Worm (Caenorhabditis elegans): ENCODE measurements around the gene C18E9.2.

C18E9.2 gene

ce11 chrII:8987962-8988361 lies 23.2 kb downstream of the C18E9.2 start, which contains the start of gene C18E9.8:
TSS of gene C18E9.8 (minus strand) at chrII:8988062.
- no peak for TF ChIP-seq unc-62 (GFP tag; optimal IDR thresholded peaks at IDR 0.05)

DNA sequence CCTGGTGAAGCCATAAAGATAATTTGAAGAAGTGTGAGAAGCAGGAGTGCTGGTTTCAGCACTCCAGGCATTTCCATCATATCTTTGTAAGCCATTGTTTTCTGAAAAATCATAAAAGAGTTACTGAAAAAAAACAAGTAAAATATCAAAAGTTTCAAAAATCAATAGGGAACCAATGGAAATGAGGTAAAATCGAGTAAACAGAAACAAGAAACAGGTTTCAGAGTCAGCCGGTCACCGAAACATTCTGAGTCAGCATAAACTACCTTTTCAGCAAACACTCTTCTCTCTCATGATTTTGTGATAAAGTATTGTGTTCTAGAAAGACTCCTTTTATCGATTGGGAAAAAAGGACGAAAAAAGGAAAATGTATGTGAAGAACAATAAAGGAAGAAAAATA lies 24.6 kb downstream of the C18E9.2 start, which contains the start of gene C18E9.9:
Gene C18E9.9 (minus strand): TSS at position 101 of the 400 bp plus-strand sequence.
- no peak for TF ChIP-seq unc-62 (GFP tag; optimal IDR thresholded peaks at IDR 0.05)

DNA sequence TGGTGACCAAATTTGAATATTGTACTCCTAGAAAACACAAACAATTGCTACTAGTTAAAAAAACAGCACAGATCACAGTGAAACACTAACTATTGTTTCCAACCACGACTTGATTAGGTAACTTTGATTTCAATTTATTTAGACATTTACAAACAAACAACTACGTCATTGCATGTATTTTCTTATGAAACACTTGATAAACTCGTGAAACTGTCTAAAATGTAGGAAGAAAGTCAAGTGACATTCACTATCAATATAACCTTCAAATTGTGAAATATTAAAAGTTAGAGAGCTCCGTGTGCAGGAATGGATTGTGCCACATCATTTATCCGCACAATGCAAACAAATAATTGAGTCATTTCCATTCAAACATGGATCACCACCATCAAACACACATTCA lies 25.5 kb downstream of the C18E9.2 start:
- no peak for TF ChIP-seq unc-62 (GFP tag; optimal IDR thresholded peaks at IDR 0.05)

- no peak for TF ChIP-seq unc-62 (GFP tag; optimal IDR thresholded peaks at IDR 0.05)
Measured at ce11 chrII:8991602-8992001, 26.8 kb downstream of the C18E9.2 start.

- TF ChIP-seq unc-62 (GFP tag; optimal IDR thresholded peaks at IDR 0.05) = no peak
Measured at ce11 chrII:8992780-8993179, 28.0 kb downstream of the C18E9.2 start, which contains the start of gene ooc-5. TSS of gene ooc-5 (plus strand) at chrII:8993160.

ce11 chrII:8994336-8994735 lies 29.5 kb downstream of the C18E9.2 start, which contains the start of gene F44G4.1:
TSS of gene F44G4.1 (plus strand) at chrII:8994636.
- no peak for TF ChIP-seq unc-62 (GFP tag; optimal IDR thresholded peaks at IDR 0.05)

DNA sequence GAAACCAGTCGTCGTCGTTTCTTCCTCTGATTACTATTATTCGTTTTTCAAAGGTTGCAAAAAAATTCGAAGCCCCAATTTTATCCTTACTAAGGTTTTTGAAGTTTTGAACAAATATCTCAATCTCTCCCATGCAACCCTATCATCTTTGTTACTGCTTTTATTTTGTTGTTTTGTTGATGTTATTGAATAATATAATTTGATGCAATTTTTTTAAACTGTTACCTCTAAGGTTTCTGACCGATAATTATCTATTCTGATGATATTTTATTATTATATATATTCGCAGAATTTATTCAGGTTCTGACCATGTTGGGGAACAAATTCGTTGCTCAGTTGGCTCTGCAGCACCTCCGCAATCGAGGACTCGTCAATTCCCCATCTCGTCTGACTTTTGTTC lies 31.3 kb downstream of the C18E9.2 start, which contains the start of gene ndub-2:
Gene ndub-2 (plus strand): TSS at position 301 of the 400 bp plus-strand sequence.
- no peak for TF ChIP-seq unc-62 (GFP tag; optimal IDR thresholded peaks at IDR 0.05)

ce11 chrII:8997479-8997878 lies 32.7 kb downstream of the C18E9.2 start, which contains the start of the genes F44G4.3 and tdp-1:
TSS of gene F44G4.3 (minus strand) at chrII:8997662.
TSS of gene tdp-1 (plus strand) at chrII:8997825.
- no peak for TF ChIP-seq unc-62 (GFP tag; optimal IDR thresholded peaks at IDR 0.05)

DNA sequence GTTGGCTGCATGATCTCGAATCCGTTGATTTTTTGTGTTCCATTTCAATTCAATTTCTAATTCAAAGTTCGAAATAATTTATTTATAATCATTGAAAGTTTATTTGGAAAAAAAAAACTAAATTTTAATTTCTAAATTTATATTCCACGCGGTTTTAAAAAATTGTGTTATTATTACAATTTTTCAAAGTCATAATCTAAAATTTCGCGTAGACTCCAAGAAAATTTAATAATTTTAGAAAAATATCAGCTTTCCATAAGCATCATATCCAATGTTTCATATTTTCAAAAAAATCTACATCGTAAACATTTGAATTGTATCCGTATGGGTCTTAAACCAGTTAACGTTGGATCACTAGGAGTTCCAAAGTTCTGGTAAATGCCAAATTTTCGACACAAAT lies 35.5 kb downstream of the C18E9.2 start, which contains the start of gene F44G4.5:
Gene F44G4.5 (minus strand): TSS at position 101 of the 400 bp plus-strand sequence.
- TF ChIP-seq unc-62 (GFP tag; optimal IDR thresholded peaks at IDR 0.05) = no peak

ce11 chrII:9001743-9002222 lies 37.0 kb downstream of the C18E9.2 start, which contains the start of gene F44G4.6:
TSS of gene F44G4.6 (minus strand) at chrII:9001793.
- no peak for TF ChIP-seq unc-62 (GFP tag; optimal IDR thresholded peaks at IDR 0.05)

DNA sequence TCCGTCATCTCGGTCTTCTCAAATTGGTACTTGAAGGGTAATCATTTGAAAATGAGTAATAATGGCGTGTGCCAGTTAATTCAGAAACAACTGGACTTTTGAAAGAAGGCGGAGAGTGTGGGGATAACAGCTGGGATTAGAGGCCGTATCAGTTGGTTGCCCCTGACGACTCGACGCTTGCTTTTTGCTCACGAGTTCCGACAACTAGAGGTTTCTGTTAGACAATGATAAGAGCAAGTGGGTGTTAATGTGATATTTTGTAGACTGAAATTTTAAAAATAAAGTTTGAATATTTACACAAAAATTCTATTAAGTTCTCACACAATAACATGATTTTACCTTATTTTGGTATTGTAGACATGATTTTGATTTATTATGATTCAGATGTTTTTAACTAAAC lies 40.3 kb downstream of the C18E9.2 start, which contains the start of gene F44G4.7:
Gene F44G4.7 (minus strand): TSS at position 101 of the 400 bp plus-strand sequence.
- TF ChIP-seq unc-62 (GFP tag; optimal IDR thresholded peaks at IDR 0.05) = no peak

DNA sequence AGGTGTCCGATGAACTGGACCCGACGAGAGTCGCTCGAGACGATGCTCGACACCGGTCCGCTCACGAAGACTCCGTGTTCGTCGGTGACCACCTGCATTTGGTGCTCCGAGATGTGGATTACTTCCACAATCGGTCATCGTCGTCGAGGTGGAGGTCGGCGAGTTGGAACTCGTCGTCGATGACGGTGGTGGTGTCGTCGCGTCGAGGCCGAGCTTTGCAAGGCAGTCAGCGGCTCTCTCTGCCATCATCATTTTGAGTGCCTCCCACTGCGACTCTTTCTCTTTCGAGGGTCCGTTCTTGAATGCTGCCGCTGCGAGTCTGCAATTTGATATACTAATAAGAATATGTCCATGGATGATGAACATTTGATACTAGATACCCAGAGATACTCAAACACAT lies 42.9 kb downstream of the C18E9.2 start:
- TF ChIP-seq unc-62 (GFP tag; optimal IDR thresholded peaks at IDR 0.05) = no peak

ce11 chrII:9009976-9010702 lies 45.3 kb downstream of the C18E9.2 start:
- no peak for TF ChIP-seq unc-62 (GFP tag; optimal IDR thresholded peaks at IDR 0.05)

ce11 chrII:9010708-9011107 lies 45.9 kb downstream of the C18E9.2 start:
- TF ChIP-seq unc-62 (GFP tag; optimal IDR thresholded peaks at IDR 0.05) = no peak

DNA sequence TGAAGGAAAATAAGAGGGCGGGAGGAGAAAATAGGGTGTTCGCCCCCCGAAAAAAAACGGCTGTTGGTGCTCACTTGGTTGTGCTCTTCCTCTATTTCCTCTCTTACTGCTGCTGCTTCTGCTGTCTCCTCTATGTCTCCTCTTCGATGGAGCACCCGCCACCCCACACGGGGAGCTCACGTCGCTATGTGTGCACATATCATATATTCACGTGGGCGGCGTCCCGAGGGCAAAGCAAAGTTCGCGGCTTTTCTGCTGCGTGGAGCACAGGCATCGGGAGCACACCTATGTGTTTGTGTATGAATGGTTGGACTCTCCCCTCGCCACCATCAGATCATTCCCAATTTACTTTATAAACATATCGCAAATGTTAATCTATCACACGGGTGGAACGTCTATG lies 48.5 kb downstream of the C18E9.2 start:
- no peak for TF ChIP-seq unc-62 (GFP tag; optimal IDR thresholded peaks at IDR 0.05)

DNA sequence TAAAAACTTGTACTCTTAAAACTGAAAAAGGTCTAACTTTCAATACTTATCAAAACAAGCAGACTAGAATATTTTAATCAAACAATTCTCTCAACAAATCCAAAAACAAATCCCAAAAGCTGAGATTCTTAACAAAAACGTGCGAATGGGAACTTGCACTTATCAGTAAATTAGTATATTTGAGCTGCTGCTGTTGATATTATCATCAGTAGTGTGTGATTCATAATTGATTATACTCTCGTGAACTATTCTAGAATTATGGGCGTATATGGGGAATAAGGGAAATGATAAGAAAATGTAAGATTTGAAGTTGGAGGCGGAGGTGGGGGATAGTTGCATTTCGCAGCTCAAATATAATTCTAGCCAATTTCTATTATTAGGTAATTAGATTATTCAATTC lies 49.4 kb downstream of the C18E9.2 start:
- TF ChIP-seq unc-62 (GFP tag; optimal IDR thresholded peaks at IDR 0.05) = no peak
